Fruit fly (Drosophila melanogaster) whole organism, embryonic: ENCODE data around the gene CG9682.

Experiments
- Asciz ChIP-seq: fragments of 200-800 bp; sonication (Bioruptor generic); optimal IDR thresholded peaks from 2 replicates; lab custom pipeline; 2017; ENCODE audit warnings: missing biosample characterization, mild to moderate bottlenecking, missing genetic modification characterization, missing genetic modification reagents
- CG1024 ChIP-seq: fragments of 200-800 bp; sonication (Bioruptor generic); IDR thresholded peaks from 2 replicates; pipeline ENCODE4 v1.3.6; 2022; ENCODE audit warnings: missing biosample characterization, missing genetic modification characterization
- CG11398 ChIP-seq: fragments of 200-800 bp; sonication (Bioruptor generic); optimal IDR thresholded peaks from 2 replicates; lab custom pipeline; 2016; ENCODE audit warnings: missing biosample characterization, missing genetic modification characterization
- CG11723 ChIP-seq: fragments of 200-800 bp; sonication (Bioruptor generic); optimal IDR thresholded peaks from 2 replicates; lab custom pipeline; 2017; ENCODE audit warnings: missing biosample characterization, mild to moderate bottlenecking, missing genetic modification characterization
- CG12769 ChIP-seq: fragments of 200-800 bp; sonication (Bioruptor generic); optimal IDR thresholded peaks from 2 replicates; lab custom pipeline; 2019; ENCODE audit warnings: missing biosample characterization, mild to moderate bottlenecking, missing genetic modification characterization, moderate library complexity
- CG14860 ChIP-seq: fragments of 200-800 bp; sonication (Bioruptor generic); IDR thresholded peaks from 3 replicates; pipeline ENCODE4 v1.3.6; 2022; ENCODE audit warnings: missing biosample characterization, missing genetic modification characterization; ENCODE audit not compliant: partially characterized antibody
- CG17359 ChIP-seq: fragments of 200-800 bp; sonication (Bioruptor generic); optimal IDR thresholded peaks from 3 replicates; lab custom pipeline; 2018; ENCODE audit warnings: missing biosample characterization, mild to moderate bottlenecking, missing genetic modification characterization, moderate library complexity
- CG17385 ChIP-seq: fragments of 200-800 bp; sonication (Bioruptor generic); optimal IDR thresholded peaks from 3 replicates; lab custom pipeline; 2018; ENCODE audit warnings: missing biosample characterization, mild to moderate bottlenecking, missing genetic modification characterization
- CG18599 ChIP-seq: fragments of 200-800 bp; sonication (Bioruptor generic); optimal IDR thresholded peaks from 3 replicates; lab custom pipeline; 2017; ENCODE audit warnings: missing biosample characterization, missing genetic modification characterization, mild to moderate bottlenecking, moderate library complexity, missing genetic modification reagents
- CG3281 ChIP-seq: fragments of 200-800 bp; sonication (Bioruptor generic); optimal IDR thresholded peaks from 3 replicates; lab custom pipeline; 2017; ENCODE audit warnings: missing biosample characterization, mild to moderate bottlenecking, missing genetic modification characterization
- CG33213 ChIP-seq: fragments of 200-800 bp; sonication (Bioruptor generic); optimal IDR thresholded peaks from 3 replicates; lab custom pipeline; 2016; ENCODE audit warnings: missing biosample characterization, missing genetic modification characterization
- CG34422 ChIP-seq: fragments of 200-800 bp; sonication (Bioruptor generic); IDR thresholded peaks from 3 replicates; pipeline ENCODE4 v1.3.6; 2022; ENCODE audit warnings: missing biosample characterization, missing genetic modification characterization
- CG4328 ChIP-seq: fragments of 200-800 bp; sonication (Bioruptor generic); optimal IDR thresholded peaks from 3 replicates; lab custom pipeline; 2017; ENCODE audit warnings: missing biosample characterization, missing genetic modification reagents, missing genetic modification characterization
- CG43689 ChIP-seq: fragments of 200-800 bp; sonication (Bioruptor generic); IDR thresholded peaks from 2 replicates; pipeline ENCODE4 v1.3.6; 2022; ENCODE audit warnings: missing biosample characterization, missing genetic modification characterization
- CG5180 ChIP-seq: fragments of 200-800 bp; sonication (Bioruptor generic); optimal IDR thresholded peaks from 3 replicates; lab custom pipeline; 2017; ENCODE audit warnings: missing biosample characterization, missing genetic modification characterization, mild to moderate bottlenecking, moderate library complexity, missing genetic modification reagents
- CG5245 ChIP-seq: fragments of 200-800 bp; sonication (Bioruptor generic); optimal IDR thresholded peaks from 3 replicates; lab custom pipeline; 2016; ENCODE audit warnings: missing biosample characterization, missing genetic modification characterization
- CG5953 ChIP-seq: fragments of 200-800 bp; sonication (Bioruptor generic); IDR thresholded peaks from 2 replicates; pipeline ENCODE4 v1.3.6; 2022; ENCODE audit warnings: missing biosample characterization, missing genetic modification characterization
- CG6813 ChIP-seq: fragments of 200-800 bp; sonication (Bioruptor generic); optimal IDR thresholded peaks from 2 replicates; lab custom pipeline; 2017; ENCODE audit warnings: missing biosample characterization, missing genetic modification characterization, mild to moderate bottlenecking, moderate library complexity, missing genetic modification reagents
- CG7987 ChIP-seq: fragments of 200-800 bp; sonication (Bioruptor generic); optimal IDR thresholded peaks from 2 replicates; lab custom pipeline; 2018; ENCODE audit warnings: missing biosample characterization, mild to moderate bottlenecking, missing genetic modification characterization, moderate library complexity
- CG9932 ChIP-seq: fragments of 200-800 bp; sonication (Bioruptor generic); IDR thresholded peaks from 2 replicates; pipeline ENCODE4 v1.3.6; 2022; ENCODE audit warnings: missing biosample characterization, missing genetic modification characterization
- D19A ChIP-seq: fragments of 200-800 bp; optimal IDR thresholded peaks from 3 replicates; lab custom pipeline; 2019; ENCODE audit warnings: missing biosample characterization, mild to moderate bottlenecking, missing genetic modification characterization, moderate library complexity
- HmgD ChIP-seq: fragments of 200-800 bp; sonication (Bioruptor generic); optimal IDR thresholded peaks from 3 replicates; lab custom pipeline; 2016; ENCODE audit warnings: missing biosample characterization, missing genetic modification characterization
- Hmx ChIP-seq: fragments of 200-800 bp; sonication (Bioruptor generic); optimal IDR thresholded peaks from 2 replicates; lab custom pipeline; 2016; ENCODE audit warnings: missing biosample characterization, missing genetic modification characterization
- NC2α ChIP-seq: fragments of 200-800 bp; sonication (Bioruptor generic); optimal IDR thresholded peaks from 2 replicates; lab custom pipeline; 2016; ENCODE audit warnings: missing biosample characterization, missing genetic modification characterization
- NK7.1 ChIP-seq: fragments of 200-800 bp; sonication (Bioruptor generic); optimal IDR thresholded peaks from 3 replicates; lab custom pipeline; 2016; ENCODE audit warnings: missing biosample characterization, missing genetic modification characterization
- Opbp ChIP-seq: fragments of 200-800 bp; sonication (Bioruptor generic); IDR thresholded peaks from 3 replicates; pipeline ENCODE4 v1.3.6; 2022; ENCODE audit warnings: missing biosample characterization, missing genetic modification characterization; ENCODE audit not compliant: partially characterized antibody
- Ptx1 ChIP-seq: fragments of 200-800 bp; sonication (Bioruptor generic); IDR thresholded peaks from 2 replicates; pipeline ENCODE4 v1.3.6; 2022; ENCODE audit warnings: missing biosample characterization, missing genetic modification characterization
- Rfx ChIP-seq: fragments of 200-800 bp; sonication (Bioruptor generic); IDR thresholded peaks from 2 replicates; pipeline ENCODE4 v1.3.6; 2022; ENCODE audit warnings: missing biosample characterization, missing genetic modification characterization
- Stat92E ChIP-seq, 3 experiments: fragments of >200 bp in 2 of 3; fragments of 200-800 bp in 1 of 3; sonication (Bioruptor generic) in 1 of 3; optimal IDR thresholded peaks; 2 replicates each; lab custom pipeline; 2017 to 2019; ENCODE audit warnings: missing biosample characterization in 3 of 3, missing genetic modification characterization in 3 of 3, mild to moderate bottlenecking in 1 of 3, moderate library complexity in 1 of 3
- Trl ChIP-seq, 3 experiments: fragments of >200 bp in 2 of 3; fragments of 200-800 bp in 1 of 3; sonication (Bioruptor generic) in 1 of 3; optimal IDR thresholded peaks; 2 replicates in 1 of 3; 3 replicates in 2 of 3; lab custom pipeline; 2016 to 2017; ENCODE audit warnings: missing biosample characterization in 1 of 3, missing genetic modification characterization in 1 of 3
- YL-1 ChIP-seq: fragments of 200-800 bp; sonication (Bioruptor generic); optimal IDR thresholded peaks from 3 replicates; lab custom pipeline; 2017; ENCODE audit warnings: missing biosample characterization, mild to moderate bottlenecking, missing genetic modification characterization
- abd-A ChIP-seq: fragments of 200-800 bp; sonication (Bioruptor generic); optimal IDR thresholded peaks from 3 replicates; lab custom pipeline; 2019; ENCODE audit warnings: missing biosample characterization, mild to moderate bottlenecking, missing genetic modification characterization, moderate library complexity
- ac ChIP-seq: fragments of 200-800 bp; sonication (Bioruptor generic); optimal IDR thresholded peaks from 3 replicates; lab custom pipeline; 2017; ENCODE audit warnings: missing biosample characterization, mild to moderate bottlenecking, missing genetic modification characterization
- cato ChIP-seq: fragments of 200-800 bp; sonication (Bioruptor generic); optimal IDR thresholded peaks from 2 replicates; lab custom pipeline; 2016; ENCODE audit warnings: missing biosample characterization, missing genetic modification characterization, borderline replicate concordance
- dimm ChIP-seq: fragments of 200-800 bp; sonication (Bioruptor generic); IDR thresholded peaks from 2 replicates; pipeline ENCODE4 v1.3.6; 2022; ENCODE audit warnings: missing biosample characterization, missing genetic modification characterization
- dmrt99B ChIP-seq: fragments of 200-800 bp; sonication (Bioruptor generic); optimal IDR thresholded peaks from 2 replicates; lab custom pipeline; 2018; ENCODE audit warnings: missing biosample characterization, mild to moderate bottlenecking, missing genetic modification characterization, moderate library complexity
- fru ChIP-seq: fragments of >200 bp; optimal IDR thresholded peaks from 2 replicates; lab custom pipeline; 2017
- jigr1 ChIP-seq: fragments of 200-800 bp; sonication (Bioruptor generic); IDR thresholded peaks from 3 replicates; pipeline ENCODE4 v1.3.6; 2022; ENCODE audit warnings: missing biosample characterization, missing genetic modification characterization
- maf-S ChIP-seq: fragments of 200-800 bp; sonication (Bioruptor generic); optimal IDR thresholded peaks from 2 replicates; lab custom pipeline; 2016; ENCODE audit warnings: missing biosample characterization, missing genetic modification characterization
- pfk ChIP-seq: fragments of 200-800 bp; sonication (Bioruptor generic); optimal IDR thresholded peaks from 2 replicates; lab custom pipeline; 2018; ENCODE audit warnings: missing biosample characterization, mild to moderate bottlenecking, missing genetic modification characterization, moderate library complexity
- phol ChIP-seq: fragments of 200-800 bp; sonication (Bioruptor generic); optimal IDR thresholded peaks from 3 replicates; lab custom pipeline; 2018; ENCODE audit warnings: missing biosample characterization, mild to moderate bottlenecking, missing genetic modification characterization, moderate library complexity
- rib ChIP-seq: fragments of 200-800 bp; sonication (Bioruptor generic); IDR thresholded peaks from 2 replicates; pipeline ENCODE4 v1.3.6; 2022; ENCODE audit warnings: missing biosample characterization, missing genetic modification characterization
- shn ChIP-seq: fragments of 200-800 bp; sonication (Bioruptor generic); optimal IDR thresholded peaks from 3 replicates; lab custom pipeline; 2016; ENCODE audit warnings: missing biosample characterization, missing genetic modification characterization
- stwl ChIP-seq: fragments of 200-800 bp; sonication (Bioruptor generic); optimal IDR thresholded peaks from 3 replicates; lab custom pipeline; 2018; ENCODE audit warnings: missing biosample characterization, mild to moderate bottlenecking, missing genetic modification characterization, moderate library complexity
- ttk ChIP-seq: fragments of 200-800 bp; sonication (Bioruptor generic); IDR thresholded peaks from 2 replicates; pipeline ENCODE4 v2.1.2; 2022; ENCODE audit warnings: missing biosample characterization, missing genetic modification characterization
- tx ChIP-seq: fragments of 200-800 bp; sonication (Bioruptor generic); optimal IDR thresholded peaks from 2 replicates; lab custom pipeline; 2016; ENCODE audit warnings: missing biosample characterization, missing genetic modification characterization
- vvl ChIP-seq: fragments of 200-800 bp; sonication (Bioruptor generic); IDR thresholded peaks from 2 replicates; pipeline ENCODE4 v1.3.6; 2022; ENCODE audit warnings: missing biosample characterization, missing genetic modification characterization
- z ChIP-seq: fragments of 200-800 bp; sonication (Bioruptor generic); IDR thresholded peaks from 3 replicates; pipeline ENCODE4 v1.3.6; 2022; ENCODE audit warnings: missing biosample characterization, missing genetic modification characterization

CG9682 gene

dm6 chr3R:30203104-30203986 is 47.4 kb upstream of the CG9682 start (continued):
- peak; percentile 95 for TF ChIP-seq CG12769 (tag; lab: Kevin White, UChicago)
- TF ChIP-seq abd-A = peak; percentile 96
- peak; percentile 94 for TF ChIP-seq dimm (GFP tag; lab: Robert Waterston, UW)
- TF ChIP-seq CG5953 (GFP tag; lab: Robert Waterston, UW) = peak; percentile 95
- peak; percentile 95 for TF ChIP-seq CG11723 (GFP tag; lab: Kevin White, UChicago)
- no peak for TF ChIP-seq Opbp (GFP tag; lab: Robert Waterston, UW)
- peak; percentile 95 for TF ChIP-seq ttk
- TF ChIP-seq CG7987 (GFP tag; lab: Kevin White, UChicago) = peak; percentile 88
- peak; percentile 95 for TF ChIP-seq Rfx (GFP tag; lab: Robert Waterston, UW)
- no peak for TF ChIP-seq ac
- no peak for TF ChIP-seq fru (lab: Kevin White, UChicago)
- TF ChIP-seq maf-S (GFP tag; lab: Kevin White, UChicago) = peak; percentile 92
- peak; percentile 56 for TF ChIP-seq YL-1 (GFP tag; lab: Kevin White, UChicago)
- TF ChIP-seq CG33213 (GFP tag; lab: Kevin White, UChicago) = peak; percentile 97
- TF ChIP-seq tx (GFP tag; lab: Kevin White, UChicago) = peak; percentile 96
- peak; percentile 94 for TF ChIP-seq HmgD (GFP tag; lab: Kevin White, UChicago)
- peak; percentile 93 for TF ChIP-seq Hmx
- TF ChIP-seq CG11398 (GFP tag; lab: Kevin White, UChicago) = peak; percentile 93
- peak; percentile 93 for TF ChIP-seq CG6813 (GFP tag; lab: Kevin White, UChicago)
- TF ChIP-seq rib = peak; percentile 78; the same call in 1 of the 2 replicates
- TF ChIP-seq shn (GFP tag; lab: Kevin White, UChicago) = peak; percentile 97
- TF ChIP-seq CG34422 (GFP tag; lab: Robert Waterston, UW) = peak; percentile 94
- TF ChIP-seq jigr1 (GFP tag; lab: Robert Waterston, UW) = peak; percentile 92
- TF ChIP-seq vvl (GFP tag; lab: Robert Waterston, UW) = peak; percentile 95
- TF ChIP-seq CG17359 (tag; lab: Kevin White, UChicago) = peak; percentile 98
- peak; percentile 96 for TF ChIP-seq CG5245 (GFP tag; lab: Kevin White, UChicago)
- TF ChIP-seq phol (tag; lab: Kevin White, UChicago) = peak; percentile 96
- peak; percentile 66; the same call in 1 of the 3 replicates for TF ChIP-seq z (GFP tag; lab: Robert Waterston, UW)
- peak; percentile 8 for TF ChIP-seq stwl
- TF ChIP-seq pfk (GFP tag; lab: Kevin White, UChicago) = no peak
- TF ChIP-seq Stat92E (GFP tag; optimal IDR thresholded peaks at IDR 0.05; lab: Kevin White, UChicago) = peak in 1 of 3 experiments; percentile 86
- no peak for TF ChIP-seq CG14860 (GFP tag; lab: Robert Waterston, UW)
- TF ChIP-seq D19A (tag; lab: Kevin White, UChicago) = peak; percentile 99
- TF ChIP-seq Trl (optimal IDR thresholded peaks at IDR 0.05; lab: Kevin White, UChicago) = peak; percentile 65 to 83
- peak; percentile 97 for TF ChIP-seq Trl (GFP tag; optimal IDR thresholded peaks at IDR 0.05; lab: Kevin White, UChicago)
- peak; percentile 90 for TF ChIP-seq NC2α (GFP tag; lab: Kevin White, UChicago)
- TF ChIP-seq Ptx1 (GFP tag; lab: Robert Waterston, UW) = peak; percentile 95
- peak; percentile 98 for TF ChIP-seq CG18599 (GFP tag; lab: Kevin White, UChicago)
- peak; percentile 92 for TF ChIP-seq CG43689 (GFP tag; lab: Robert Waterston, UW)
- peak; percentile 87 for TF ChIP-seq CG5180 (GFP tag; lab: Kevin White, UChicago)
- TF ChIP-seq dmrt99B = peak; percentile 97
- peak; percentile 90 for TF ChIP-seq CG1024 (GFP tag; lab: Robert Waterston, UW)
- TF ChIP-seq CG4328 (GFP tag; lab: Kevin White, UChicago) = peak; percentile 90
- peak; percentile 84 for TF ChIP-seq CG17385 (GFP tag; lab: Kevin White, UChicago)
- peak; percentile 95 for TF ChIP-seq Asciz
- peak; percentile 77 for TF ChIP-seq cato (GFP tag; lab: Kevin White, UChicago)
- peak; percentile 96 for TF ChIP-seq CG3281 (GFP tag; lab: Kevin White, UChicago)
- TF ChIP-seq NK7.1 (GFP tag; lab: Kevin White, UChicago) = peak; percentile 97
- peak; percentile 97 for TF ChIP-seq CG9932 (GFP tag; lab: Robert Waterston, UW)
